Fruit fly (Drosophila melanogaster): Measurements from ENCODE around the gene Scsalpha2.

The Scsalpha2 gene

DNA sequence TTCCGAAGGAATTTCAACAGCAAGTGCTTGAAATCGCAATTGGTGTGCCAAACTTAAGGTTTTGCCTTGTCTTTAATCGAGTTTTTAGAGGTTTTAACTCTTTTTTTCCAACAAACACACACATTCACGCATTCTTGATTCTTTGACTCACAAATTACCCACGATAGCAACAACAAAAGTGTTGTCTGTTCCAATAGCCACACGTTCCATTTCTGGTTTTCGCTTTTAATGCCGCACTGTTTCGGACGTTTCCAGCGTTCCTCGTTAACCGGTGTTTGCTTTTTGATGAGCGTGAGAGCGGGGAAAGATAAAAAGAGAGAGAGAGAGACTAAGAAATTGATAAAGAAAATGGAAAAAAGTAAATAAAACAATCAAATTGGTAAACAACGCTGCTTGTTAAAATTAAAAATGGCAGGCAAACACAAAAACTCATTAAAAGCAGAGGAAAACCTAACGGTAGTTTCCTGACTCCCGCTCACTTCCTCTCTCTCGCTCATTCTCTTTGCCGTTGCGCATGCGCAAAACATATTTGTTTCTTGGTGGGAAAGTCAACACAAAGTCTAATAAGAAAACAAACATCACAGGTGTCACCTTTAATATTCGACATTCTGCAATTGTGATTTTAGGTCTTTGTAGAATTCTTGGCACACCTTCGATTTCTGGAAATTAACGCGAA lies 1.1 kb upstream of the Scsalpha2 start (continued):
- TF ChIP-seq Atf6 (GFP tag; IDR thresholded peaks at IDR 0.05), result peak; percentile 77
- peak; percentile 81 for TF ChIP-seq CG8924 (tag; optimal IDR thresholded peaks at IDR 0.05)
- peak; percentile 29 to 66 for TF ChIP-seq chif (GFP tag; optimal IDR thresholded peaks at IDR 0.05)
- no peak for TF ChIP-seq gfzf (GFP tag; optimal IDR thresholded peaks at IDR 0.05)
- TF ChIP-seq Dad (GFP tag; optimal IDR thresholded peaks at IDR 0.05), result no peak
- no peak for TF ChIP-seq CG10959 (GFP tag; IDR thresholded peaks at IDR 0.05)
- TF ChIP-seq exex (tag; optimal IDR thresholded peaks at IDR 0.05), result peak; percentile 24
- TF ChIP-seq Dip3 (GFP tag; optimal IDR thresholded peaks at IDR 0.05), result no peak
- TF ChIP-seq trem (tag; optimal IDR thresholded peaks at IDR 0.05), result peak; percentile 38
- TF ChIP-seq dimm (GFP tag; IDR thresholded peaks at IDR 0.05), result no peak
- TF ChIP-seq Pdp1 (GFP tag; optimal IDR thresholded peaks at IDR 0.05), result peak; percentile 18 to 51
- peak; percentile 80 for TF ChIP-seq CG8359 (GFP tag; optimal IDR thresholded peaks at IDR 0.05; ENCODE audit: borderline replicate concordance)
- peak; percentile 80 for TF ChIP-seq CG1233 (GFP tag; optimal IDR thresholded peaks at IDR 0.05)
- TF ChIP-seq CG10321 (GFP tag; IDR thresholded peaks at IDR 0.05), result no peak
- peak; percentile 58 for TF ChIP-seq CG18764 (GFP tag; optimal IDR thresholded peaks at IDR 0.05)
- no peak for TF ChIP-seq Ets97D (GFP tag; optimal IDR thresholded peaks at IDR 0.05)
- TF ChIP-seq jigr1 (GFP tag; IDR thresholded peaks at IDR 0.05), result no peak
- peak; percentile 43; the same call in 1 of the 2 replicates for TF ChIP-seq sens-2 (GFP tag; IDR thresholded peaks at IDR 0.05)
- TF ChIP-seq gt (GFP tag; IDR thresholded peaks at IDR 0.05), result no peak
- TF ChIP-seq pan (optimal IDR thresholded peaks at IDR 0.05), result no peak
- TF ChIP-seq pan (GFP tag; optimal IDR thresholded peaks at IDR 0.05 in 1 of 2, IDR thresholded peaks at IDR 0.05 in 1 of 2), result no peak
- peak; percentile 52 for TF ChIP-seq CG16863 (GFP tag; optimal IDR thresholded peaks at IDR 0.05)
- peak; percentile 36 for TF ChIP-seq lilli (GFP tag; optimal IDR thresholded peaks at IDR 0.05)
- no peak for TF ChIP-seq BEAF-32 (GFP tag; optimal IDR thresholded peaks at IDR 0.05)
- TF ChIP-seq kni (GFP tag; optimal IDR thresholded peaks at IDR 0.05), result peak; percentile 91
- TF ChIP-seq Optix (GFP tag; IDR thresholded peaks at IDR 0.05), result no peak
- no peak for TF ChIP-seq bbx (GFP tag; IDR thresholded peaks at IDR 0.05; ENCODE audit: partially characterized antibody)
- TF ChIP-seq CG13287 (GFP tag; IDR thresholded peaks at IDR 0.05; ENCODE audit: partially characterized antibody), result no peak
- no peak for TF ChIP-seq Usf (GFP tag; optimal IDR thresholded peaks at IDR 0.05)
- TF ChIP-seq CG12391 (tag; optimal IDR thresholded peaks at IDR 0.05), result peak; percentile 48
- TF ChIP-seq Dll (GFP tag; IDR thresholded peaks at IDR 0.05; ENCODE audit: partially characterized antibody), result 0 out of 4 replicates have a peak, but pooled peaks have one; percentile 41
- peak; percentile 57 for TF ChIP-seq CG11723 (GFP tag; optimal IDR thresholded peaks at IDR 0.05)
- no peak for TF ChIP-seq CG32532 (GFP tag; IDR thresholded peaks at IDR 0.05)
- no peak for TF ChIP-seq jing (GFP tag; optimal IDR thresholded peaks at IDR 0.05)
- TF ChIP-seq CG12104 (GFP tag; optimal IDR thresholded peaks at IDR 0.05), result peak; percentile 58
- no peak for TF ChIP-seq Ada2b (GFP tag; IDR thresholded peaks at IDR 0.05)
- TF ChIP-seq Trl (optimal IDR thresholded peaks at IDR 0.05), result peak; percentile 77 to 83
- peak; percentile 68 for TF ChIP-seq Trl (GFP tag; optimal IDR thresholded peaks at IDR 0.05)
- no peak for TF ChIP-seq hb (GFP tag; IDR thresholded peaks at IDR 0.05; ENCODE audit: partially characterized antibody)
- TF ChIP-seq usp (GFP tag; optimal IDR thresholded peaks at IDR 0.05), result no peak
- no peak for TF ChIP-seq Mrtf (GFP tag; IDR thresholded peaks at IDR 0.05)
- peak; percentile 50 for TF ChIP-seq CG2712 (tag; optimal IDR thresholded peaks at IDR 0.05)
- TF ChIP-seq mam (GFP tag; optimal IDR thresholded peaks at IDR 0.05), result peak; percentile 23
- TF ChIP-seq NFAT (GFP tag; IDR thresholded peaks at IDR 0.05), result no peak
- no peak for TF ChIP-seq Hr3 (GFP tag; optimal IDR thresholded peaks at IDR 0.05)
- TF ChIP-seq sd (tag; optimal IDR thresholded peaks at IDR 0.05), result peak; percentile 7
- no peak for TF ChIP-seq pros (GFP tag; optimal IDR thresholded peaks at IDR 0.05)
- TF ChIP-seq ap (GFP tag; IDR thresholded peaks at IDR 0.05), result no peak
- peak; percentile 18 for TF ChIP-seq HLH54F (GFP tag; optimal IDR thresholded peaks at IDR 0.05)
- no peak for TF ChIP-seq sc (optimal IDR thresholded peaks at IDR 0.05)
- TF ChIP-seq sc (GFP tag; optimal IDR thresholded peaks at IDR 0.05), result peak; percentile 77

Data from whole organism, embryonic.